Worm (Caenorhabditis elegans): ENCODE results near the gene snap-29.

snap-29 gene

DNA sequence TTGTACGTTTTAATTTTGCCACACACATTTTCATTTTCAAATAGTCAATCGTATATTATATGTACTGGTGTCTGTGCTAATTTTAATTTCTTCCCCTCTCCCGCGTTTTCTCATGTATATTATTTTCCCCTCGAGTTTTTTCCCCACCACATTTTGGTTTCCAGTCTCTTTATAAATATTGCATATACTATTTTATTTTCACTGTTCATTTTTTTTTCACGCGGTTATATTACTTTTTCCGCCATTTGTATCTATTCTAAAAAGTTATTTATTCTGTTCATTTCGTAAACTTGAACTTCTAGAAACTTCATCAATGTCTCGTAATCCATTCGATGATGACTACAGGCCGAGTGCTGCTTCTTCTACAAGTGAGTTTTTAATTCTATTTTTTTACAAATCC, at the start of gene snap-29:
snap-29 (plus strand) TSS at position 301 of the 400 bp plus-strand sequence.
- TF ChIP-seq sox-2 (GFP tag; IDR thresholded peaks at IDR 0.05) (no peak), elt-2 (tag; optimal IDR thresholded peaks at IDR 0.05) (no peak), lim-6 (tag; optimal IDR thresholded peaks at IDR 0.05) (no peak), ceh-30 (tag; optimal IDR thresholded peaks at IDR 0.05) (no peak), nhr-11 (tag; optimal IDR thresholded peaks at IDR 0.05) (peak; percentile 41), tbx-2 (tag; optimal IDR thresholded peaks at IDR 0.05) (no peak), ceh-24 (tag; optimal IDR thresholded peaks at IDR 0.05) (no peak), sox-4 (tag; optimal IDR thresholded peaks at IDR 0.05) (no peak)

DNA sequence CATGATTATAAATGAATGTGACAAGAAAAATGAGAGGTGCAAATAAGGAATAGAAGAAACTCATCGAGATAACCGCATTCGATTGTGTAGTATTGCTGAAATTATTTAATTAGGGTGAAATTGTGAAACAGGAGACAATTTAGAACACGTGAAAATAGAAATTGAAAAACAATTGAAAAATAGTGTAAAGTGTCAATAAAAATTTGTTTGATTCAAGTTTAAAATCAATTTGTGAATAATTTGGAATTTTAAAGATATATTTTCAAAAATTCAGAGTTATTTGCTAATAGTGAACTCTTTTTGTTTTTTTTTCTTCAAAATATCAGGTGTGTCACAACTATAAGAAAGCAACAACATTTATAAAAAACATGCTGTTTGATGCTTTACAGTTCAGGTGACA, 44.7 kb upstream of the snap-29 start, which contains the start of gene ZK370.4:
ZK370.4 (minus strand) TSS at position 101 of the 400 bp plus-strand sequence.
- no peak for TF ChIP-seq C08G9.2 (tag; optimal IDR thresholded peaks at IDR 0.05)
- TF ChIP-seq eyg-1 (tag; optimal IDR thresholded peaks at IDR 0.05), result no peak
- no peak for TF ChIP-seq zip-5 (tag; optimal IDR thresholded peaks at IDR 0.05)
- no peak for TF ChIP-seq rnt-1 (tag; optimal IDR thresholded peaks at IDR 0.05)
- TF ChIP-seq hlh-13 (GFP tag; optimal IDR thresholded peaks at IDR 0.05), result no peak
- TF ChIP-seq syd-9 (tag; optimal IDR thresholded peaks at IDR 0.05), result no peak
- no peak for TF ChIP-seq ceh-24 (tag; optimal IDR thresholded peaks at IDR 0.05)
- TF ChIP-seq pros-1 (tag; optimal IDR thresholded peaks at IDR 0.05), result no peak
- no peak for TF ChIP-seq nhr-232 (tag; optimal IDR thresholded peaks at IDR 0.05)
- no peak for TF ChIP-seq dmd-4 (tag; optimal IDR thresholded peaks at IDR 0.05; ENCODE audit: borderline replicate concordance)
- no peak for TF ChIP-seq Y22D7AL.16 (tag; optimal IDR thresholded peaks at IDR 0.05)
- no peak for TF ChIP-seq ceh-22 (tag; optimal IDR thresholded peaks at IDR 0.05)
- no peak for TF ChIP-seq madf-2 (tag; optimal IDR thresholded peaks at IDR 0.05)
- no peak for TF ChIP-seq ref-2 (tag; optimal IDR thresholded peaks at IDR 0.05)
- TF ChIP-seq ceh-48 (tag; optimal IDR thresholded peaks at IDR 0.05), result no peak
- no peak for TF ChIP-seq che-1 (tag; optimal IDR thresholded peaks at IDR 0.05)

DNA sequence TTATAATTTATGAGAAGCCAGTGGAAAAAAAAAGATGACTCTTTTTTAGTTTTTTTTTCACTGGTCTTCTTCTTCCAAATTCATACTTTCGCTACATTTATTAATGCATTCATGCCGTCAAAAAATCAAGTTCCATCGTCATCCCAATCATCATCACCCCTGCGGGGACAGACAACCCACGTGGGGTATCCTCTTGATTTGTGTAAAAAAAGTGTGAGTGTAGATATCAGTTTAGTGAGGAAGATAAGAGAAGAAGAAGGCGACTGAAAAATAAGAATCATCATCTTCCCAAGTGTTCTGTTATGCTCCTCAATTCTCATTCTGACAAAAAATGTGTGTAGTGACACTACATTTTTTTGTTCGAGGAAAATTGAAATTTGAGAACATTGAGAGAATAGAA, 44.1 kb upstream of the snap-29 start:
- TF ChIP-seq dmd-4 (tag; optimal IDR thresholded peaks at IDR 0.05; ENCODE audit: borderline replicate concordance), result no peak

DNA sequence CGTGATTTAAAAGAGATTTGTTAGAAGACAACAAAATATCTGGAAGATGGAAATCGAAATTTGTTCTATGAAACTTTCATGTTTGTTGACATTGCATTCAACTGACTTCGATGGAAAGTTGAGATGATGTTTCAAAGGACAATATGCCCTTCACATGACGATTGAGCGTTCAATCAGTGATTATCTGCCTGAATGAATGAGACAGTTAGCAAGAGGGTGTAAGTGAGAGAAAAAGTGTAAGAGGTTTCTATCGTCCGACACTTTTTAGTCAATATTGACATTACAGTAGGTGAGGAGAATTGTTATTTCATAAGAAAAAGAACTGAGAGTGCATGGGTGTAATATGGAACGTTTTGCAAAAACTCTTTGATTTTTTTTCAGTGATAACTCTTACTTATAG, 42.8 kb upstream of the snap-29 start:
- no peak for TF ChIP-seq lim-6 (tag; optimal IDR thresholded peaks at IDR 0.05)

DNA sequence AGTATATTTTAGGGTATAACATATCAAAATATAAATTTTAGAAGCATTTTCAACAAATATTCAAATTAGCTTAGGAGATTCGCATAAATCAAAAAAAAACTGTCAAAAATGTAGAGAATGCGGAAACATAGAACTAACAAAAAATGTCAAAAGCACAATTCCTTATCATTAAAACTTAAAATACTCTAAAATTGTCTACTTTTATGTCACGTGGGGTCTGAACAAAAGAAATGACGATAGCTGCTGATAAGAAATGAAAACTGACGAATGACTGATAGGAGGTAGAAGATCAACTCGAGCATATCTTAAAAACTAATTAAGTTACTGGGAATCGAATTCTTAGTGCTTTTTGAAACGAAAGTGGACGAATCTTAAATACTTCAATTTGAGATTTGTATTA, 42.4 kb upstream of the snap-29 start:
- TF ChIP-seq lin-11 (tag; optimal IDR thresholded peaks at IDR 0.05), result no peak
- TF ChIP-seq T23F11.4 (GFP tag; optimal IDR thresholded peaks at IDR 0.05), result no peak
- TF ChIP-seq syd-9 (tag; optimal IDR thresholded peaks at IDR 0.05), result no peak
- no peak for TF ChIP-seq gmeb-2 (tag; optimal IDR thresholded peaks at IDR 0.05)
- peak; percentile 78 for TF ChIP-seq elt-2 (tag; optimal IDR thresholded peaks at IDR 0.05)

DNA sequence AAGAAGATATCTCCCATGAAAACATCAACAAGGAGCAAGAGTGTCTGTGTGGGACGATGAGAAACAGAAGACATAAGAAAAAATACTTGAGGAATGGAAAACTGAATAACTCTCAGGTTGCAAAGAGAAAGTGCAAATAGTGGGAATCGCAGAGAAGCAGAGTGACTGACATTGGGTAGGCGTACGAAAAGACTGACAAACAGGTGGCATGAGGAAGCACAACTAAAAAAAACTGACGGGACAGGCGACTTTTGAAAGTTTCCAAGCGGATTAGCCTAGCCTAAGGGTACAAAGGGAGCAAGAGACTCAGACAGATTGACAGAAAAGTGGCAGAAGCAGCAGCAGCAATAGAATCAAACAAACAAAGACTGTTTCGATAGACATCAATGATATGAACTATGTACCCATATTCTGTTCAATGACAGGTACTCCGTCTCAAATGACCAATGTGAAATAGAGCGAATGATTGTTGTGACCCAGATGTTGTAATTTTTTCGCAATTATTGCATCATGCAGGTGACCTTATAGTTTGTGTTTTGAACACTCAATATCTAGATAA, 41.6 kb upstream of the snap-29 start:
- TF ChIP-seq hlh-8 (tag; optimal IDR thresholded peaks at IDR 0.05) (no peak), unc-55 (GFP tag; optimal IDR thresholded peaks at IDR 0.05) (peak; percentile 2), ceh-34 (tag; optimal IDR thresholded peaks at IDR 0.05) (peak; percentile 15), ceh-31 (tag; optimal IDR thresholded peaks at IDR 0.05) (peak; percentile 2), ceh-18 (tag; optimal IDR thresholded peaks at IDR 0.05) (peak; percentile 72)

DNA sequence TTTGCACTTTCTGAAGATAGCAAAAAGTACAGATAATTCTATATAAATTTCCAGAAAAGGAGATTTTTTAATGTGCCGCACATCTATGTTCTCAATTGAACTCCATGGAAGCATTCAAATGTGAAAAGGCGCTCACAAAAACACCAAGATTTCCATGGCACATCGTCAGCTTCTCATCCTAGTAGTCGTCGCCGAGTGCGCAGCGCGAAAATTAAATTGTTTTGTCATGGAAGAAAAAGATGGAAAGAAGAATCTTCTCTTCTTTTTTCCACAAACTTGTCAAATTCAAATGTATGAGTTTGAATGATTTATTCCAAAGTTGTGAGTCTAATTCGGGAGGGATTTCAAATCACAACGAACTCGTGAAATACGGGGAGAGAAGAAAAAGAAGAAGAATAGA, 38.7 kb upstream of the snap-29 start:
- peak; percentile 87 for TF ChIP-seq unc-42 (tag; optimal IDR thresholded peaks at IDR 0.05)
- no peak for TF ChIP-seq tbx-2 (tag; optimal IDR thresholded peaks at IDR 0.05)
- no peak for TF ChIP-seq odd-2 (tag; optimal IDR thresholded peaks at IDR 0.05)
